Fruit fly (Drosophila melanogaster) Kc167 (cell line): ENCODE data around the gene CG3225.

ENCODE experiments used
- Myc ChIP-seq: fragments of >200 bp; optimal IDR thresholded peaks from 2 replicates; lab custom pipeline; 2017; ENCODE audit warnings: missing external identifiers
- Sin3A ChIP-seq: fragments of >200 bp; optimal IDR thresholded peaks from 2 replicates; lab custom pipeline; 2018; ENCODE audit warnings: missing external identifiers
- h ChIP-seq: fragments of >200 bp; optimal IDR thresholded peaks from 3 replicates; lab custom pipeline; 2018; ENCODE audit warnings: missing external identifiers
- insv ChIP-seq: fragments of >200 bp; optimal IDR thresholded peaks from 3 replicates; lab custom pipeline; 2018; ENCODE audit warnings: missing external identifiers
- psq ChIP-seq: fragments of >200 bp; optimal IDR thresholded peaks from 2 replicates; lab custom pipeline; 2017; ENCODE audit warnings: missing external identifiers
- ttk ChIP-seq: sonication (Bioruptor generic); optimal IDR thresholded peaks from 2 replicates; lab custom pipeline; 2017; ENCODE audit warnings: missing external identifiers

Gene CG3225

DNA sequence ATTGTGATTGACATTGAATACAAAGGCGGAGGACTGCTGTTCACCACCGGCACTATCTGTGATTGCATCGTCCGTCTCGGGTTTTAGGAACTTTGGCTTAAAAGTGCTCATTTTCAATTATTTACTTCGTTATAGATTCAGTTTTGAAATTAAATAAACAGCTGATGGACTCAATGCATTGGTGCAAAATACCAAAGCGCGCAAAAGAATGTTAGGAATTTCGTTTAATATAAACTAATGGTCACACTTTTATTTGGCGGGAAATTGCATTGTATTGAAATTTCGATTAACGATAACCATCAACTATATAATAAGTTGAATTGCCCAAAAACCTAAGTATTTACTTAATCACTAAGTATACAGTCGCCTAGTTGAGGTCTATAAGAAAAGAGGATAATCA lies at the start of gene CG3225:
CG3225 (minus strand) TSS at position 190 of the 400 bp plus-strand sequence.
- TF ChIP-seq Sin3A (lab: Kevin White, UChicago) (no peak), psq (lab: Kevin White, UChicago) (no peak), insv (no peak), h (lab: Kevin White, UChicago) (no peak), ttk (lab: Kevin White, UChicago) (no peak), Myc (lab: Kevin White, UChicago) (no peak)

- TF ChIP-seq Sin3A (lab: Kevin White, UChicago) = no peak
- TF ChIP-seq Myc (lab: Kevin White, UChicago) = no peak
- no peak for TF ChIP-seq psq (lab: Kevin White, UChicago)
- no peak for TF ChIP-seq ttk (lab: Kevin White, UChicago)
- no peak for TF ChIP-seq h (lab: Kevin White, UChicago)
- TF ChIP-seq insv = no peak
Observed at dm6 chr2L:4865400-4865799, 47.4 kb upstream of the CG3225 start.

- TF ChIP-seq ttk (lab: Kevin White, UChicago) = no peak
- TF ChIP-seq Myc (lab: Kevin White, UChicago) = no peak
- no peak for TF ChIP-seq psq (lab: Kevin White, UChicago)
- TF ChIP-seq Sin3A (lab: Kevin White, UChicago) = no peak
- no peak for TF ChIP-seq h (lab: Kevin White, UChicago)
- no peak for TF ChIP-seq insv
Observed at dm6 chr2L:4861503-4861902, 43.5 kb upstream of the CG3225 start.

DNA sequence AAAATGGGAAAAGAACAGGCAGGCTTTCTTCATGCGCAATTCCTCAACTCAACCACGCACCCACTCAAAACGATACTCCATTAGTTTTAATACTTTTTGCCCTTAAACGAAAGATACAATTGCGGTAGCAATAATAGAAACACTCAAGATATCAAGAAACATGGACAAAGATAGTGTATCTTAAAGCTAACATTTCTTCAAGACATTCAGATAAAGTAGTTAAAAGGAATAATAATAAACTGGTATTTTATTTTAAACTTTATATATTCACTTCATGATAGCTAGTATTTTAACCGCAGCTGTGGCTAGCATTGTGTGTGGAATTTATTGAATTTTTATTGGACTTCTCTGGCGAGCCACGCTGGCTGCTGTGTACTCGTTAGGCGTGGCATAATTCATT lies 38.1 kb upstream of the CG3225 start:
- TF ChIP-seq psq (lab: Kevin White, UChicago) = no peak
- no peak for TF ChIP-seq ttk (lab: Kevin White, UChicago)
- TF ChIP-seq insv = no peak
- no peak for TF ChIP-seq Sin3A (lab: Kevin White, UChicago)
- TF ChIP-seq Myc (lab: Kevin White, UChicago) = no peak
- no peak for TF ChIP-seq h (lab: Kevin White, UChicago)

- TF ChIP-seq ttk (lab: Kevin White, UChicago) = no peak
- no peak for TF ChIP-seq insv
Observed at dm6 chr2L:4854822-4855221, 36.8 kb upstream of the CG3225 start.

dm6 chr2L:4852605-4853102 lies 34.6 kb upstream of the CG3225 start, which contains the start of gene smog:
smog (plus strand) TSS chr2L:4852864.
- TF ChIP-seq Sin3A (lab: Kevin White, UChicago) (no peak), h (lab: Kevin White, UChicago) (no peak), psq (lab: Kevin White, UChicago) (no peak), ttk (lab: Kevin White, UChicago) (no peak), Myc (lab: Kevin White, UChicago) (no peak), insv (no peak)

- no peak for TF ChIP-seq ttk (lab: Kevin White, UChicago)
- TF ChIP-seq insv = no peak
- no peak for TF ChIP-seq Sin3A (lab: Kevin White, UChicago)
- no peak for TF ChIP-seq h (lab: Kevin White, UChicago)
- TF ChIP-seq Myc (lab: Kevin White, UChicago) = no peak
- TF ChIP-seq psq (lab: Kevin White, UChicago) = no peak
Observed at dm6 chr2L:4850356-4850755, 32.3 kb upstream of the CG3225 start, which contains the start of the genes mRpS2 and Mon1. mRpS2 (minus strand) TSS chr2L:4850419. Mon1 (plus strand) TSS chr2L:4850641.

dm6 chr2L:4847191-4847853 lies 29.3 kb upstream of the CG3225 start, which contains the start of the genes mxt and CG11927:
mxt (minus strand) TSS chr2L:4847295.
CG11927 (plus strand) TSS chr2L:4847766.
- no peak for TF ChIP-seq psq (lab: Kevin White, UChicago)
- no peak for TF ChIP-seq ttk (lab: Kevin White, UChicago)
- TF ChIP-seq Myc (lab: Kevin White, UChicago) = no peak
- no peak for TF ChIP-seq Sin3A (lab: Kevin White, UChicago)
- no peak for TF ChIP-seq insv
- no peak for TF ChIP-seq h (lab: Kevin White, UChicago)

dm6 chr2L:4846629-4847125 lies 28.6 kb upstream of the CG3225 start:
- TF ChIP-seq h (lab: Kevin White, UChicago) = no peak
- no peak for TF ChIP-seq psq (lab: Kevin White, UChicago)
- TF ChIP-seq Myc (lab: Kevin White, UChicago) = no peak
- no peak for TF ChIP-seq ttk (lab: Kevin White, UChicago)
- TF ChIP-seq Sin3A (lab: Kevin White, UChicago) = no peak
- no peak for TF ChIP-seq insv

DNA sequence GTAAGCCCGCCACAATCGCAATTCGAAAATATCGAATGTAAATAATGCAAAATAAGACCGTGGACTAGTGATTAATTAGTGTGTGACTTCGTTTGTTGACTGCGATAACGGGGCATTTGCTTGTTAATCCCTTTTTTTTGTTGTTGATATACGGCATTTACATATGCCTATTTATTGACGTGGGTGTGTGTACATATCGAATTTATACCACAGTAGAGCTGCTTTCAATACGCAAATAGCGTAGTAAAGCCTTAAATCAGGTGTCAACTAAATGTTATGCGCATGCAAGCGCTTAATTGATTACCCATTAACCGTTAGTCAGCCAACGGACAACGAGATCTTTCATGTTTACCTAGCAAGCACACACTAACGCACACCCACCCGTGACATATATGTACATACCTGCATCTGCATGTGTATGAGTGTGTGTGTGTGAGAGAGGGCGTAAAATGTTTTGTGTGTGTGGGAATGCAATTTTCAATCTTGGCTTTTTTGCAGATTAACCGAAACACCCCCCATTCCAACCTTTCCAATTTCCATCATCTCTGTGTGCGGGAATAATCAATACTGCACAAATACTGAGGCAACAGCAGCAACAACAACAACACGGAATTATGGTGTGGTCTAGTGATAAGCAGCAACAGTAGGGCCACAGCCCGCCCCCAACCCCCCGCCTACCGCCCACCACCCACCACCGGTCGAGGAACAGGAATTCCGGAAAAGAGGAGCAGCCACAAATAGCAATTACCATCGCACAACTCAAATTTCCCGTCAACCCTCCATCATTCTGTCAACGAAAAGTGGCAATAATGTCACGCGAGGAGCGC lies 20.7 kb upstream of the CG3225 start:
- TF ChIP-seq psq (lab: Kevin White, UChicago) (no peak), ttk (lab: Kevin White, UChicago) (no peak), insv (no peak), Myc (lab: Kevin White, UChicago) (no peak)

dm6 chr2L:4837772-4838397 lies 19.8 kb upstream of the CG3225 start, which contains the start of the genes tank and CG12194:
tank (minus strand) TSS chr2L:4837999.
CG12194 (plus strand) TSS chr2L:4838347.
- TF ChIP-seq h (lab: Kevin White, UChicago) (no peak), Sin3A (lab: Kevin White, UChicago) (no peak), psq (lab: Kevin White, UChicago) (no peak), insv (no peak), Myc (lab: Kevin White, UChicago) (no peak), ttk (lab: Kevin White, UChicago) (no peak)
